Worm (Caenorhabditis elegans) whole organism, mixed stage, embryonic: ENCODE data around the gene K02C4.5.

Experiments used
- M03D4.4 ChIP-seq: sonication (generic microtip); optimal IDR thresholded peaks from 2 replicates; lab custom pipeline; 2017; ENCODE audit warnings: mild to moderate bottlenecking, missing genetic modification characterization, missing compliant biosample characterization
- bed-3 ChIP-seq: fragments of 200-800 bp; sonication (Bioruptor generic); optimal IDR thresholded peaks from 3 replicates; lab custom pipeline; 2018; ENCODE audit warnings: mild to moderate bottlenecking, missing genetic modification characterization, moderate library complexity, missing compliant biosample characterization
- blmp-1 ChIP-seq: fragments of 150-350 bp; optimal IDR thresholded peaks from 2 replicates; lab custom pipeline; 2014; ENCODE audit warnings: missing biosample characterization, missing genetic modification characterization
- ceh-39 ChIP-seq: fragments of 150-350 bp; optimal IDR thresholded peaks from 2 replicates; lab custom pipeline; 2014; ENCODE audit warnings: missing biosample characterization, missing genetic modification characterization
- ceh-43 ChIP-seq: fragments of 200-800 bp; sonication (Bioruptor generic); optimal IDR thresholded peaks from 2 replicates; lab custom pipeline; 2018; ENCODE audit warnings: mild to moderate bottlenecking, missing genetic modification characterization, moderate library complexity, missing compliant biosample characterization
- ceh-83 ChIP-seq: fragments of 200-800 bp; sonication (Bioruptor generic); optimal IDR thresholded peaks from 2 replicates; lab custom pipeline; 2018; ENCODE audit warnings: mild to moderate bottlenecking, missing genetic modification characterization, missing compliant biosample characterization
- cnd-1 ChIP-seq: fragments of 200-800 bp; sonication (Bioruptor generic); optimal IDR thresholded peaks from 2 replicates; lab custom pipeline; 2018; ENCODE audit warnings: mild to moderate bottlenecking, missing genetic modification characterization, missing compliant biosample characterization
- elt-1 ChIP-seq: sonication (generic microtip); optimal IDR thresholded peaks from 2 replicates; lab custom pipeline; 2017; ENCODE audit warnings: missing genetic modification characterization, mild to moderate bottlenecking, missing compliant biosample characterization, antibody characterized with exemption, moderate library complexity, borderline replicate concordance; ENCODE audit not compliant: insufficient read depth
- flh-1 ChIP-seq: fragments of 200-800 bp; sonication (Bioruptor generic); optimal IDR thresholded peaks from 2 replicates; lab custom pipeline; 2018; ENCODE audit warnings: mild to moderate bottlenecking, missing genetic modification characterization, moderate library complexity, missing compliant biosample characterization
- ham-2 ChIP-seq: fragments of 200-800 bp; sonication (Bioruptor generic); optimal IDR thresholded peaks from 2 replicates; lab custom pipeline; 2018; ENCODE audit warnings: mild to moderate bottlenecking, missing genetic modification characterization, missing compliant biosample characterization
- hlh-1 ChIP-seq: fragments of 150-350 bp; optimal IDR thresholded peaks from 2 replicates; lab custom pipeline; 2014; ENCODE audit warnings: missing biosample characterization, missing genetic modification reagents, missing genetic modification characterization
- lin-13 ChIP-seq: fragments of 150-350 bp; optimal IDR thresholded peaks from 2 replicates; lab custom pipeline; 2014; ENCODE audit warnings: missing biosample characterization, missing genetic modification characterization
- lin-32 ChIP-seq: fragments of 200-800 bp; sonication (Bioruptor generic); optimal IDR thresholded peaks from 2 replicates; lab custom pipeline; 2018; ENCODE audit warnings: mild to moderate bottlenecking, missing genetic modification characterization, missing compliant biosample characterization
- lsy-2 ChIP-seq: fragments of 150-350 bp; optimal IDR thresholded peaks from 2 replicates; lab custom pipeline; 2014; ENCODE audit warnings: missing biosample characterization, missing genetic modification characterization
- mep-1 ChIP-seq: fragments of 150-350 bp; optimal IDR thresholded peaks from 2 replicates; lab custom pipeline; 2017; ENCODE audit warnings: missing biosample characterization, missing genetic modification reagents, missing genetic modification characterization, inconsistent platforms
- mls-2 ChIP-seq: sonication (generic microtip); optimal IDR thresholded peaks from 2 replicates; lab custom pipeline; 2016; ENCODE audit warnings: mild to moderate bottlenecking, missing genetic modification characterization, moderate library complexity, missing compliant biosample characterization
- nhr-12 ChIP-seq: fragments of 150-350 bp; optimal IDR thresholded peaks from 2 replicates; lab custom pipeline; 2014; ENCODE audit warnings: missing biosample characterization, missing genetic modification characterization
- nhr-2 ChIP-seq: fragments of 150-350 bp; optimal IDR thresholded peaks from 2 replicates; lab custom pipeline; 2014; ENCODE audit warnings: missing biosample characterization, missing genetic modification characterization
- nhr-237 ChIP-seq: fragments of 150-350 bp; optimal IDR thresholded peaks from 2 replicates; lab custom pipeline; 2014; ENCODE audit warnings: missing biosample characterization, missing genetic modification characterization
- nhr-28 ChIP-seq: fragments of 150-350 bp; optimal IDR thresholded peaks from 2 replicates; lab custom pipeline; 2014; ENCODE audit warnings: missing biosample characterization, missing genetic modification characterization
- nhr-76 ChIP-seq: sonication (generic microtip); optimal IDR thresholded peaks from 2 replicates; lab custom pipeline; 2017; ENCODE audit warnings: missing biosample characterization, missing genetic modification characterization
- sem-2 ChIP-seq: fragments of 200-800 bp; sonication (Bioruptor generic); optimal IDR thresholded peaks from 2 replicates; lab custom pipeline; 2018; ENCODE audit warnings: mild to moderate bottlenecking, missing genetic modification characterization, missing compliant biosample characterization
- sptf-1 ChIP-seq: sonication (generic microtip); optimal IDR thresholded peaks from 2 replicates; lab custom pipeline; 2017; ENCODE audit warnings: mild to moderate bottlenecking, missing genetic modification characterization, moderate library complexity, missing compliant biosample characterization
- tbx-8 ChIP-seq: fragments of 200-800 bp; sonication (Bioruptor generic); optimal IDR thresholded peaks from 2 replicates; lab custom pipeline; 2018; ENCODE audit warnings: mild to moderate bottlenecking, missing genetic modification characterization, moderate library complexity, missing compliant biosample characterization
- unc-120 ChIP-seq: sonication (generic microtip); optimal IDR thresholded peaks from 2 replicates; lab custom pipeline; 2017; ENCODE audit warnings: missing genetic modification characterization, missing compliant biosample characterization; ENCODE audit not compliant: poor library complexity, severe bottlenecking
- unc-39 ChIP-seq: fragments of 150-350 bp; optimal IDR thresholded peaks from 2 replicates; lab custom pipeline; 2014; ENCODE audit warnings: missing biosample characterization, missing genetic modification characterization
- unc-62 ChIP-seq: fragments of 150-350 bp; optimal IDR thresholded peaks from 2 replicates; lab custom pipeline; 2014; ENCODE audit warnings: missing biosample characterization, missing genetic modification reagents, missing genetic modification characterization
- ztf-11 ChIP-seq: fragments of 150-350 bp; optimal IDR thresholded peaks from 2 replicates; lab custom pipeline; 2014; ENCODE audit warnings: missing biosample characterization, missing genetic modification characterization

The K02C4.5 gene

DNA sequence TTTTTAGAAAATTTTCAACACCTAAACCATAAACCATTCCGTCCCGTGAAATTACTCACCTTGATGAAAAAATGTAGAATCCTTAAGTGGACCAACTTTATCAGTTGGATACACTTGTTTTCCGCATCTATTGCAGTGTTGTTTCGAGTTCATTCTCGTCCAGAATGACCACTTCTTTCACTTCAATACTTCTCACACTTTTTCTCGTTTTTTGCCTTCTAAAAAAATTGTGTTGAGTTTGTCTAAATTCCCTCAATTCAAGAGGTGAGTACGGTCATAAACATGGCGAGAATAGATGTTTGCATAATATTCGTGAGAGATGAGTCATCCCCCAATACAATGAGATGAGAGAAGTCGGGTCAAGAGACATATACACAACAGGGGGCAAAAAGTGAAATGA lies 14.3 kb downstream of the K02C4.5 start, which contains the start of gene ltd-1:
ltd-1 (minus strand) TSS at position 218 of the 400 bp plus-strand sequence.
- no peak for TF ChIP-seq blmp-1 (tag; lab: Kevin White, UChicago)
- no peak for TF ChIP-seq lin-13 (tag; lab: Kevin White, UChicago)
- TF ChIP-seq mls-2 (tag; lab: Kevin White, UChicago) = no peak
- TF ChIP-seq nhr-12 (tag; lab: Kevin White, UChicago) = no peak
- TF ChIP-seq flh-1 (GFP tag; lab: Kevin White, UChicago) = no peak
- no peak for TF ChIP-seq unc-39
- TF ChIP-seq lin-32 = no peak
- no peak for TF ChIP-seq ham-2
- TF ChIP-seq ceh-39 (tag; lab: Kevin White, UChicago) = no peak

DNA sequence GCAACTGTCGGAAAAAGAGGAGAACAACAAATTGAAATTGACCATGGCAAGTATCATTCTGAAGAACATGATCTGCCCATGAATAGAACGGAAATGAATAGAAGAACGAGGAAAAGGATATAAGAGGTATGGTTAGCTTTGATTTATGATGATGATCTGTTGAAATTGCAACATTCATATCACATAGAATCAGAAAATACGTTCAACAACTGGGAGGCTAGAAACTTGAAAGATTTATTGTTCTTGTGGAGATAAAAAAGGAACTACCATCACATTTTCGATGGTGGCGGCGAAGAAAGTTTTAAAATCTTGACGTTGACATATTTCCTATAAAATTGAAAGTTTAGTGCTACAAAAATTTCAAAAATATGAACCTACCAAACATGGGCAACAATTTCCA lies 15.0 kb downstream of the K02C4.5 start:
- TF ChIP-seq blmp-1 (tag; lab: Kevin White, UChicago) (no peak), lin-13 (tag; lab: Kevin White, UChicago) (no peak), sem-2 (no peak), ztf-11 (tag; lab: Kevin White, UChicago) (no peak), ceh-43 (GFP tag; lab: Kevin White, UChicago) (no peak), tbx-8 (GFP tag; lab: Kevin White, UChicago) (no peak), bed-3 (GFP tag; lab: Kevin White, UChicago) (no peak), nhr-237 (no peak), sptf-1 (tag; lab: Kevin White, UChicago) (no peak), M03D4.4 (tag; lab: Kevin White, UChicago) (no peak), unc-39 (no peak), unc-120 (tag; lab: Kevin White, UChicago) (no peak), nhr-28 (tag; lab: Kevin White, UChicago) (no peak)

DNA sequence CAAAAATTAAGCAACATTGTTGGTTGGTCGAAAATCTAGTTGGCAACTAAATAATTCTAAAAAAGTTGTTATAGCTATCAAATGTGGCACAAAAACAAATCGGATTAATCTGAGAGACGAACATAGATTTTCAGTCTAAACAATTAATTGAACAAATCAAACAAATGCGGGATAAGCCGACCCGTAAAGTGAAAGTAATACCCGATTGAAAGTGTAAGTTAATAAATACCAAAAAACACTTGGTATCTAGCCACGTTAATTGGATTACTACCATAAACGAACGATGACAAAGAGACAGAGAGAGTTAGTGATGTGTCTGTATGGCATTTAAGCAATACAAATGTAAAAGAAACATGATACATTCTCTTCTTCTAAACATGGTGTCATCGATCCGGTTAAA lies 15.7 kb downstream of the K02C4.5 start:
- TF ChIP-seq unc-120 (tag; lab: Kevin White, UChicago) = no peak
- peak; percentile 12 for TF ChIP-seq blmp-1 (tag; lab: Kevin White, UChicago)
- TF ChIP-seq, all 35 proteins: peak for 1

DNA sequence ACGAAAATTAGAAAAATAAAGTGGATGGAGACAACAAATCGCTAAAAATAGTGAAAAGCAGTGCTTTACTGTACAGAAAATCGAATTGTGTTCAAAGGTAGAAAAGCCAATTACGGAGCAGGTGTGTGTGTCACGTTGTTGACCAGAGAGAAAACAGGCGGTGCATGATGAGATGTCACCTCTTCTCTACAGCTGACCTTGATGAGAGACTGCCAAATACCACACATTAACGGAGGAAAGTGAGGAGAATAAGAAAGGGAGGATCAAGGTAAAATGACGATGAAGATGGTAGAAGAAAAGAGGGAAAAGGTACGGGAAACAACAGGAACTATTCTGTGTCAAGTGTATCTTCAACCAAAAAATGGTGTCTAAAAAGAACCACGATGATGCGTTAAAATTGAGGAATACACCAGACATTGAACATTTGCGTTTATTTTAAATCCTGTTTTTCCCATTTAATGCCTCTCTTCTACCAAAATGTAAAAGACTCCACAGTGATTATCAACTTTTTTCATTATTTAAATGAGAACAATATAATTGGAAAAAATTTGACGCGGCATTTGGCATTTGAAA lies 21.1 kb downstream of the K02C4.5 start:
- TF ChIP-seq mep-1 (no peak), hlh-1 (no peak), ztf-11 (tag; lab: Kevin White, UChicago) (no peak), cnd-1 (tag; lab: Kevin White, UChicago) (no peak), elt-1 (tag; lab: Kevin White, UChicago) (no peak), unc-62 (no peak), bed-3 (GFP tag; lab: Kevin White, UChicago) (no peak), nhr-2 (tag; lab: Kevin White, UChicago) (peak; percentile 49)

DNA sequence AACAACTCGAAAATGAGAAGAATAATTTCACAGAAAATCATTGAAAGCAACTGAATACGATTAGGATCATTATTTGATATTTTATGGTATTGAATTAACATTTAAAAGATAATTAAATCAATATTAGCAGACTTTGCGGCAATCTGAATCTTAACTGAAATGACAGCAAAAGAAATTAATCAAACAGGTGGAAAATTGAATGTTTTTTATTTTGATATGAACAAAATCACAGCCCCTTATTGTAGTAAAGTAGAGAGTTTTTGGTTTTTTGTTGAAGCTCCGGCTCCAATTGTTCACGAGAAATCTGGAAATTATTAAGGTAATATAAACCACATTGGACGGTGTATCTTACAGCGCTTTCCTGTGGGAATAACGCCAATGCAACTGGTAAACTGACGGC lies 23.8 kb downstream of the K02C4.5 start, which contains the start of gene sre-2:
sre-2 (minus strand) TSS at position 101 of the 400 bp plus-strand sequence.
- TF ChIP-seq ceh-83 (GFP tag; lab: Kevin White, UChicago) = no peak
- TF ChIP-seq ztf-11 (tag; lab: Kevin White, UChicago) = no peak
- TF ChIP-seq nhr-76 (tag; lab: Kevin White, UChicago) = no peak

DNA sequence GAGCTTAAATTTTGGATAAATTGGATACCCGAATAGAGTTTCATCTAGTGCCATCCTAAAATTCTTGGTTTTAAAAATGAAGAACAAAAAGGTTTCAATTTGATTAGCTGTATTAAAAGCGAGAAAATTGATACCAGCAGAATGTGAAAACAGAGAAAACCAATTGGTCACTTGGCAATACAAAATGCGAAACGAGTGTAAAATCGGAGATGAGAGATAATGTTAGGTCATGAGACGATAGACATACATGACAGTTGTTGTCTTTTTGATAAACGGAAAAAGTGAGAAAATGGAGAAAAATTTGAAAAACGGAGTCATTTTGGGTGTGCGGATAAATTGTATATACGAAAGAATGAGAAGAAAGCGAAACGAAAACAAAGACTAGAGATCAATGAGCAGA lies 26.8 kb downstream of the K02C4.5 start, which contains the start of gene sfxn-5:
sfxn-5 (minus strand) TSS at position 55 of the 400 bp plus-strand sequence.
- TF ChIP-seq unc-120 (tag; lab: Kevin White, UChicago) (peak; percentile 84), flh-1 (GFP tag; lab: Kevin White, UChicago) (no peak), ceh-83 (GFP tag; lab: Kevin White, UChicago) (no peak), blmp-1 (tag; lab: Kevin White, UChicago) (no peak), unc-62 (peak; percentile 4), unc-39 (no peak), lsy-2 (no peak), hlh-1 (peak; percentile 91), mep-1 (no peak)
